Worm (Caenorhabditis elegans) whole organism, young adult: ENCODE results near the gene F58E2.4.

Source experiments
- B0336.3 ChIP-seq: fragments of 200-800 bp; sonication (Bioruptor generic); IDR thresholded peaks from 2 replicates; pipeline ENCODE4 v1.3.6; 2022; ENCODE audit warnings: missing genetic modification characterization, missing compliant biosample characterization
- F49E8.2 ChIP-seq: sonication (generic microtip); optimal IDR thresholded peaks from 3 replicates; lab custom pipeline; 2017; ENCODE audit warnings: missing genetic modification characterization, mild to moderate bottlenecking, missing compliant biosample characterization, antibody characterized with exemption, moderate library complexity; ENCODE audit not compliant: insufficient read depth
- F55B11.4 ChIP-seq: sonication (generic microtip); optimal IDR thresholded peaks from 2 replicates; lab custom pipeline; 2016; ENCODE audit warnings: missing compliant biosample characterization, missing genetic modification characterization, borderline replicate concordance; ENCODE audit not compliant: insufficient read depth
- F57C9.4 ChIP-seq: sonication (generic microtip); optimal IDR thresholded peaks from 2 replicates; lab custom pipeline; 2017; ENCODE audit warnings: mild to moderate bottlenecking, missing genetic modification characterization, missing compliant biosample characterization
- T26A5.8 ChIP-seq: sonication (generic microtip); optimal IDR thresholded peaks from 2 replicates; lab custom pipeline; 2016; ENCODE audit warnings: missing genetic modification characterization, missing compliant biosample characterization
- Y56A3A.18 ChIP-seq: fragments of 200-800 bp; sonication (Bioruptor generic); IDR thresholded peaks from 2 replicates; pipeline ENCODE4 v1.3.6; 2022; ENCODE audit warnings: missing genetic modification reagents, missing genetic modification characterization, missing compliant biosample characterization
- Y67H2A.10 ChIP-seq: fragments of 200-800 bp; sonication (Bioruptor generic); conservative IDR thresholded peaks from 2 replicates; pipeline ENCODE4 v1.3.6; 2022; ENCODE audit warnings: missing genetic modification reagents, missing genetic modification characterization, missing compliant biosample characterization
- Y79H2A.3 ChIP-seq: fragments of 200-800 bp; sonication (Bioruptor generic); conservative IDR thresholded peaks from 2 replicates; pipeline ENCODE4 v1.3.6; 2022; ENCODE audit warnings: missing genetic modification reagents, missing genetic modification characterization, missing compliant biosample characterization
- ZK185.1 ChIP-seq: sonication (generic microtip); optimal IDR thresholded peaks from 2 replicates; lab custom pipeline; 2016; ENCODE audit warnings: mild to moderate bottlenecking, missing genetic modification characterization, missing compliant biosample characterization; ENCODE audit not compliant: poor library complexity, severe bottlenecking
- attf-3 ChIP-seq: fragments of 200-800 bp; sonication (Bioruptor generic); conservative IDR thresholded peaks from 2 replicates; pipeline ENCODE4 v1.3.6; 2022; ENCODE audit warnings: missing genetic modification reagents, missing genetic modification characterization, missing compliant biosample characterization
- attf-5 ChIP-seq: fragments of 200-800 bp; sonication (Bioruptor generic); optimal IDR thresholded peaks from 2 replicates; lab custom pipeline; 2018; ENCODE audit warnings: mild to moderate bottlenecking, missing genetic modification characterization, missing compliant biosample characterization
- attf-6 ChIP-seq: fragments of 200-800 bp; sonication (Bioruptor generic); IDR thresholded peaks from 2 replicates; pipeline ENCODE4 v1.3.6; 2022; ENCODE audit warnings: missing genetic modification reagents, missing genetic modification characterization, missing compliant biosample characterization
- bed-2 ChIP-seq: fragments of 200-800 bp; sonication (Bioruptor generic); IDR thresholded peaks from 2 replicates; pipeline ENCODE4 v1.3.6; 2022; ENCODE audit warnings: missing genetic modification reagents, missing genetic modification characterization, missing compliant biosample characterization
- cebp-2 ChIP-seq: fragments of 200-800 bp; sonication (Bioruptor generic); IDR thresholded peaks from 2 replicates; pipeline ENCODE4 v1.3.6; 2022; ENCODE audit warnings: missing genetic modification characterization, missing compliant biosample characterization
- ceh-27 ChIP-seq: fragments of 200-800 bp; sonication (Bioruptor generic); optimal IDR thresholded peaks from 2 replicates; lab custom pipeline; 2018; ENCODE audit warnings: mild to moderate bottlenecking, missing genetic modification characterization, moderate library complexity, missing compliant biosample characterization
- dpl-1 ChIP-seq: fragments of 150-350 bp; optimal IDR thresholded peaks from 2 replicates; lab custom pipeline; 2014; ENCODE audit warnings: missing biosample characterization, missing genetic modification reagents, missing genetic modification characterization
- efl-1 ChIP-seq: fragments of 150-350 bp; optimal IDR thresholded peaks from 2 replicates; lab custom pipeline; 2014; ENCODE audit warnings: missing biosample characterization, missing genetic modification reagents, missing genetic modification characterization
- egl-18 ChIP-seq: fragments of 200-800 bp; sonication (Bioruptor generic); IDR thresholded peaks from 2 replicates; pipeline ENCODE4 v1.3.6; 2022; ENCODE audit warnings: missing genetic modification reagents, missing genetic modification characterization, missing compliant biosample characterization
- gei-17 ChIP-seq: fragments of 200-800 bp; sonication (Bioruptor generic); optimal IDR thresholded peaks from 2 replicates; lab custom pipeline; 2018; ENCODE audit warnings: mild to moderate bottlenecking, missing genetic modification characterization, missing compliant biosample characterization
- hmg-20 ChIP-seq: fragments of 200-800 bp; sonication (Bioruptor generic); IDR thresholded peaks from 2 replicates; pipeline ENCODE4 v1.3.6; 2022; ENCODE audit warnings: missing genetic modification reagents, missing genetic modification characterization, missing compliant biosample characterization
- lag-1 ChIP-seq: fragments of 200-800 bp; sonication (Bioruptor generic); IDR thresholded peaks from 2 replicates; pipeline ENCODE4 v1.3.6; 2022; ENCODE audit warnings: missing genetic modification reagents, missing genetic modification characterization, missing compliant biosample characterization
- let-526 ChIP-seq: fragments of 200-800 bp; sonication (Bioruptor generic); IDR thresholded peaks from 2 replicates; pipeline ENCODE4 v1.3.6; 2022; ENCODE audit warnings: missing genetic modification reagents, missing genetic modification characterization, missing compliant biosample characterization
- lin-40 ChIP-seq: sonication (generic microtip); optimal IDR thresholded peaks from 2 replicates; lab custom pipeline; 2016; ENCODE audit warnings: missing genetic modification characterization, mild to moderate bottlenecking, missing compliant biosample characterization, missing genotype, missing genetic modification reagents
- lsy-27 ChIP-seq: sonication (generic microtip); optimal IDR thresholded peaks from 2 replicates; lab custom pipeline; 2017; ENCODE audit warnings: missing genetic modification characterization, mild to moderate bottlenecking, missing compliant biosample characterization, antibody characterized with exemption, missing genotype, borderline replicate concordance; ENCODE audit not compliant: insufficient read depth
- madf-6 ChIP-seq: fragments of 200-800 bp; sonication (Bioruptor generic); IDR thresholded peaks from 2 replicates; pipeline ENCODE4 v1.3.6; 2022; ENCODE audit warnings: missing genetic modification reagents, missing genetic modification characterization, missing compliant biosample characterization
- madf-8 ChIP-seq: fragments of 200-800 bp; sonication (Bioruptor generic); conservative IDR thresholded peaks from 2 replicates; pipeline ENCODE4 v1.3.6; 2022; ENCODE audit warnings: missing genetic modification reagents, missing genetic modification characterization, missing compliant biosample characterization
- nfya-1 ChIP-seq: sonication (generic microtip); optimal IDR thresholded peaks from 2 replicates; lab custom pipeline; 2017; ENCODE audit warnings: antibody characterized with exemption, missing compliant biosample characterization, missing genetic modification characterization, borderline replicate concordance; ENCODE audit not compliant: insufficient read depth
- nfyb-1 ChIP-seq: fragments of 200-800 bp; sonication (Bioruptor generic); IDR thresholded peaks from 2 replicates; pipeline ENCODE4 v1.3.6; 2022; ENCODE audit warnings: missing genetic modification reagents, missing genetic modification characterization, missing compliant biosample characterization
- nhr-120 ChIP-seq: fragments of 200-800 bp; sonication (Bioruptor generic); IDR thresholded peaks from 2 replicates; pipeline ENCODE4 v1.3.6; 2022; ENCODE audit warnings: missing genetic modification characterization, missing compliant biosample characterization
- nhr-27 ChIP-seq: fragments of 200-800 bp; sonication (Bioruptor generic); optimal IDR thresholded peaks from 2 replicates; lab custom pipeline; 2018; ENCODE audit warnings: mild to moderate bottlenecking, missing genetic modification characterization, moderate library complexity, missing compliant biosample characterization
- nhr-90 ChIP-seq: sonication (generic microtip); optimal IDR thresholded peaks from 2 replicates; lab custom pipeline; 2016; ENCODE audit warnings: missing genotype, mild to moderate bottlenecking, missing genetic modification characterization, missing compliant biosample characterization
- rec-8 ChIP-seq, 2 experiments: sonication (generic microtip); optimal IDR thresholded peaks; 2 replicates each; lab custom pipeline; 2016; ENCODE audit warnings: mild to moderate bottlenecking in 2 of 2, missing genetic modification characterization in 2 of 2, missing genetic modification reagents in 2 of 2, missing genotype in 2 of 2, missing biosample characterization in 1 of 2, missing compliant biosample characterization in 1 of 2, moderate library complexity in 1 of 2
- repo-1 ChIP-seq: sonication (generic microtip); optimal IDR thresholded peaks from 2 replicates; lab custom pipeline; 2017; ENCODE audit warnings: mild to moderate bottlenecking, missing genetic modification characterization, missing compliant biosample characterization
- sea-2 ChIP-seq: fragments of 200-800 bp; sonication (Bioruptor generic); IDR thresholded peaks from 2 replicates; pipeline ENCODE4 v1.3.6; 2022; ENCODE audit warnings: missing genetic modification characterization, missing compliant biosample characterization
- snpc-4 ChIP-seq, 5 experiments: fragments of 150-350 bp in 1 of 5; sonication (generic microtip) in 4 of 5; optimal IDR thresholded peaks; 2 replicates each; lab custom pipeline; 2014 to 2018; ENCODE audit warnings: missing genetic modification characterization in 5 of 5, missing biosample characterization in 3 of 5, antibody characterized with exemption in 2 of 5, mild to moderate bottlenecking in 2 of 5, missing compliant biosample characterization in 2 of 5, missing genotype in 2 of 5, moderate library complexity in 2 of 5, missing genetic modification reagents in 1 of 5
- tlf-1 ChIP-seq: fragments of 200-800 bp; sonication (Bioruptor generic); optimal IDR thresholded peaks from 2 replicates; lab custom pipeline; 2018; ENCODE audit warnings: mild to moderate bottlenecking, missing genetic modification characterization, missing compliant biosample characterization
- unc-130 ChIP-seq: sonication (generic microtip); optimal IDR thresholded peaks from 2 replicates; lab custom pipeline; 2016; ENCODE audit warnings: missing genetic modification reagents, missing genetic modification characterization, missing compliant biosample characterization
- ztf-18 ChIP-seq: sonication (generic microtip); optimal IDR thresholded peaks from 2 replicates; lab custom pipeline; 2016; ENCODE audit warnings: missing genotype, mild to moderate bottlenecking, missing genetic modification characterization, missing compliant biosample characterization
- ztf-22 ChIP-seq: fragments of 200-800 bp; sonication (Bioruptor generic); optimal IDR thresholded peaks from 2 replicates; lab custom pipeline; 2018; ENCODE audit warnings: mild to moderate bottlenecking, missing genetic modification characterization, moderate library complexity, missing compliant biosample characterization

Gene F58E2.4

DNA sequence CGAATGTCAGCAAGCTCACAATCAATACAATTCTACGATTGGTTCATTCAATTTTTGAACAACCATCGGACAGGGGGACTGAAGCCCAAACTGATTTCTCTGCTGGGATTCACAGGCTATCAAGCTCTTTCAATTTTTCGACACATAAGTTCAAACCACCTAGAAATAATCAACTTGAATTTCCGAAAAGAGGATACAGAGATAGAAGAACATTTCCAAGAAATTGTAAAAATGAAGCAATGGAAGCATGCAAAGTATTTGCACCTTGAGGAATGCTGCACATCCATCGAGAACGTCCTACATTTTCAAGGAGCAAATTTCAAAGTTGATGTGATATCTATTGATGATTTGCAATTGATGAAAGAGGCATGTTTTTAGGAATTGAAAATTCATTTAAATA lies 4.6 kb downstream of the F58E2.4 start:
- no peak for TF ChIP-seq Y79H2A.3 (GFP tag; lab: Robert Waterston, UW)
- no peak for TF ChIP-seq ztf-22 (GFP tag; lab: Kevin White, UChicago)
- no peak for TF ChIP-seq tlf-1 (GFP tag; lab: Kevin White, UChicago)
- no peak for TF ChIP-seq madf-8 (GFP tag; lab: Robert Waterston, UW)
- TF ChIP-seq, all 124 proteins: peak for 0

DNA sequence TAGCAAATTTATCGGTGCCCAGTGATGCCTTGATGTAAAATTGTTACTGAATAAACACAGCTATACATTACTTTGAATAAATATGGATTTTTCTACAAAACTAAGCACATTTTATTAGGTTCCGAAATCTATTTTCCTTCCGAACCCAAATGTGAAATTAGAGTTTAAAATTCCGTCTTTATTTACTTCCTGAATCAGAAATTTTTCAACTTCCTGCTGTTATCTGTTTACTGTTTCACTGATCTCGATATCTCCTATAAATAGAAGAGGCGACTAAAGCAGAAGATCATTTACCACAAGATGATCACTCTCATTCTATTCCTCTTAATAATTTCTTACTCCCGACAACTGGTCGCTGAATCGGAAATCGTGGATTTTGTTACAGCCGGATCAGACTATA lies 6.6 kb downstream of the F58E2.4 start, which contains the start of gene F58E2.2:
Gene F58E2.2 (plus strand): TSS at position 301 of the 400 bp plus-strand sequence.
- no peak for TF ChIP-seq attf-6 (GFP tag; lab: Robert Waterston, UW)
- no peak for TF ChIP-seq nhr-27 (tag; lab: Kevin White, UChicago)
- TF ChIP-seq nhr-120 (GFP tag; lab: Robert Waterston, UW), result no peak
- no peak for TF ChIP-seq lin-40 (tag; lab: Kevin White, UChicago)
- no peak for TF ChIP-seq attf-3 (GFP tag; lab: Robert Waterston, UW)
- TF ChIP-seq sea-2 (GFP tag; lab: Robert Waterston, UW), result no peak
- TF ChIP-seq nfyb-1 (GFP tag; lab: Robert Waterston, UW), result no peak
- no peak for TF ChIP-seq nhr-90 (tag; lab: Kevin White, UChicago)
- no peak for TF ChIP-seq F57C9.4 (tag; lab: Kevin White, UChicago)
- no peak for TF ChIP-seq gei-17 (GFP tag; lab: Kevin White, UChicago)
- no peak for TF ChIP-seq ztf-18 (tag; lab: Kevin White, UChicago)

DNA sequence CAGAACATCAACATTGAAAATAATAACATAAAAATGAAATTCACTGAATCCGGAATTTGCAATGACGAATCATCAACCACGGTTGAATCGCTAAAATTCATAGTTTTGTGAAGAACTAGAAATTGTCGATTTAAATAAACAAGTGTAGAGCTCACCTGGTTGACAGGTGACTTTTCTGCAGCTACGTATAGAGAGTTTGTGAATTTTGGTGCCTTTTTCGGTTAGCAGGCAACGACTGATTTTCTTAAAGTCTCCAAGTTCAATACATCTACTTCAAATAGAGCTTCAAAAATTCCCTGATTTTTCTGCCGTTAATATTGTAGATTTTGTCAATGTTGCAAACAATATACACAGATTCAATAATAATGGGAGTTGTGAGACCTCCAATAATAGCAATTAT lies 13.9 kb downstream of the F58E2.4 start, which contains the start of gene srz-69:
Gene srz-69 (minus strand): TSS at position 101 of the 400 bp plus-strand sequence.
- TF ChIP-seq let-526 (no peak), snpc-4 (GFP tag; optimal IDR thresholded peaks at IDR 0.05; lab: Kevin White, UChicago) (no peak), snpc-4 (tag; optimal IDR thresholded peaks at IDR 0.05; lab: Kevin White, UChicago) (no peak), hmg-20 (GFP tag; lab: Robert Waterston, UW) (no peak), lag-1 (GFP tag; lab: Robert Waterston, UW) (no peak), Y67H2A.10 (GFP tag; lab: Robert Waterston, UW) (no peak), ceh-27 (GFP tag; lab: Kevin White, UChicago) (no peak), unc-130 (GFP tag; lab: Kevin White, UChicago) (no peak), bed-2 (GFP tag; lab: Robert Waterston, UW) (no peak), F49E8.2 (tag; lab: Kevin White, UChicago) (no peak), F55B11.4 (tag; lab: Kevin White, UChicago) (no peak)
- TF ChIP-seq, all 124 proteins: peak for 0

DNA sequence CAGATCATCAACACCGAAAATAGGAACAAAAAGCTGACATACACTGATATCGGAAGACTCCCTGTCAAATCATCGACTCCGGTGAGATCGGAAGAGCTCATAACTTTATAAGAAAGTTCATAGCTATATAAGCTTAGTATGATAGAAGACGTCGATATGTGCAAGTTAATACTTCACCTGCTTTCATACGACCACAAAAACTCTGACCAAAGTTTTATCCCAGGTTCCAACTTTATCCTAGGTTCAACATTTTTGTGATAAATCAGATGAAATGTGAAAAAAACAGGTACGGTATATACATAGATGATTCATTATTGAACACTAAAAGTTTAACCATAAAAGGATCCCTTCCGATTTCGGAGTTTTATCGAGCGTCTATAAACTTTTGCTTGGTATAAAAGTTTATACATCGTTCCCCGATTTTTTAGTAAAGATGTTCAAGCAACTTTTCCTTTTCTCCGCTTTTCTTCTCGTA lies 15.8 kb downstream of the F58E2.4 start, which contains the start of the genes srz-70 and C09G12.5:
Gene srz-70 (minus strand): TSS at position 101 of the 475 bp plus-strand sequence.
Gene C09G12.5 (plus strand): TSS at position 425 of the 475 bp plus-strand sequence.
- TF ChIP-seq T26A5.8 (tag; lab: Kevin White, UChicago) (no peak), madf-6 (GFP tag; lab: Robert Waterston, UW) (no peak), ZK185.1 (tag; lab: Kevin White, UChicago) (no peak), efl-1 (no peak), Y79H2A.3 (GFP tag; lab: Robert Waterston, UW) (no peak), egl-18 (no peak), attf-5 (no peak), nfya-1 (tag; lab: Kevin White, UChicago) (no peak), B0336.3 (no peak), nhr-90 (tag; lab: Kevin White, UChicago) (no peak), cebp-2 (no peak), repo-1 (tag; lab: Kevin White, UChicago) (no peak), dpl-1 (no peak), lsy-27 (tag; lab: Kevin White, UChicago) (no peak), rec-8 (tag; optimal IDR thresholded peaks at IDR 0.05; lab: Kevin White, UChicago) (no peak), Y56A3A.18 (GFP tag; lab: Robert Waterston, UW) (no peak)
